Worm (Caenorhabditis elegans) whole organism, L4/young adult: ENCODE measurements around the gene Y38F1A.4.

Source experiments
- W03F9.2 ChIP-seq: fragments of 150-350 bp; optimal IDR thresholded peaks from 2 replicates; lab custom pipeline; 2014; ENCODE audit warnings: missing biosample characterization, missing genetic modification characterization
- him-1 ChIP-seq: sonication (generic microtip); optimal IDR thresholded peaks from 2 replicates; lab custom pipeline; 2016; ENCODE audit warnings: missing genotype, missing genetic modification reagents, missing genetic modification characterization, missing compliant biosample characterization

ce11 chrII:12997413-12997812 is 27.9 kb upstream of the Y38F1A.4 start, which contains the start of gene Y38F1A.7:
- TF ChIP-seq W03F9.2 (tag; lab: Kevin White, UChicago) (no peak), him-1 (no peak)
